Fruit fly (Drosophila melanogaster) whole organism, adult: ENCODE results near the gene Muc18B.

Experiments
- CG11617 ChIP-seq: fragments of 200-800 bp; sonication (Bioruptor generic); optimal IDR thresholded peaks from 2 replicates; lab custom pipeline; 2017; ENCODE audit warnings: mild to moderate bottlenecking, missing biosample characterization, missing genetic modification reagents, missing genetic modification characterization
- CG12768 ChIP-seq: fragments of 200-800 bp; sonication (Bioruptor generic); optimal IDR thresholded peaks from 2 replicates; lab custom pipeline; 2017; ENCODE audit warnings: missing biosample characterization, missing genetic modification characterization, mild to moderate bottlenecking, moderate library complexity, missing genetic modification reagents
- CG14711 ChIP-seq: fragments of 200-800 bp; sonication (Bioruptor generic); optimal IDR thresholded peaks from 2 replicates; lab custom pipeline; 2018; ENCODE audit warnings: missing biosample characterization, mild to moderate bottlenecking, missing genetic modification characterization, moderate library complexity
- CG1620 ChIP-seq: fragments of 200-800 bp; sonication (Bioruptor generic); optimal IDR thresholded peaks from 2 replicates; lab custom pipeline; 2016; ENCODE audit warnings: missing biosample characterization, missing genetic modification characterization
- CG33017 ChIP-seq: fragments of 200-800 bp; sonication (Bioruptor generic); optimal IDR thresholded peaks from 2 replicates; lab custom pipeline; 2018; ENCODE audit warnings: missing biosample characterization, mild to moderate bottlenecking, missing genetic modification characterization, moderate library complexity
- CG5204 ChIP-seq: fragments of 200-800 bp; sonication (Bioruptor generic); optimal IDR thresholded peaks from 2 replicates; lab custom pipeline; 2016; ENCODE audit warnings: missing biosample characterization, missing genetic modification characterization
- CG7045 ChIP-seq: fragments of 200-800 bp; sonication (Bioruptor generic); optimal IDR thresholded peaks from 2 replicates; lab custom pipeline; 2017; ENCODE audit warnings: missing biosample characterization, mild to moderate bottlenecking, missing genetic modification characterization
- CG7101 ChIP-seq: fragments of 200-800 bp; sonication (Bioruptor generic); optimal IDR thresholded peaks from 2 replicates; lab custom pipeline; 2018; ENCODE audit warnings: missing biosample characterization, mild to moderate bottlenecking, missing genetic modification characterization, moderate library complexity
- Clk ChIP-seq: fragments of 200-800 bp; sonication (Bioruptor generic); optimal IDR thresholded peaks from 2 replicates; lab custom pipeline; 2017; ENCODE audit warnings: missing biosample characterization, missing genetic modification characterization
- Crg-1 ChIP-seq: fragments of 200-800 bp; sonication (Bioruptor generic); optimal IDR thresholded peaks from 2 replicates; lab custom pipeline; 2016; ENCODE audit warnings: missing biosample characterization, missing genetic modification characterization
- Hr96 ChIP-seq: fragments of 200-800 bp; sonication (Bioruptor generic); optimal IDR thresholded peaks from 2 replicates; lab custom pipeline; 2016; ENCODE audit warnings: missing biosample characterization, missing genetic modification characterization
- Mnt ChIP-seq: fragments of 200-800 bp; sonication (Bioruptor generic); optimal IDR thresholded peaks from 2 replicates; lab custom pipeline; 2016; ENCODE audit warnings: missing biosample characterization, mild to moderate bottlenecking, missing genetic modification characterization
- bab1 ChIP-seq: fragments of 200-800 bp; sonication (Bioruptor generic); optimal IDR thresholded peaks from 3 replicates; lab custom pipeline; 2019; ENCODE audit warnings: missing biosample characterization, mild to moderate bottlenecking, missing genetic modification characterization, moderate library complexity
- cic ChIP-seq: fragments of 200-800 bp; sonication (Bioruptor generic); optimal IDR thresholded peaks from 2 replicates; lab custom pipeline; 2017; ENCODE audit warnings: missing biosample characterization, mild to moderate bottlenecking, missing genetic modification characterization, moderate library complexity
- cnc ChIP-seq, 2 experiments: fragments of >200 bp; optimal IDR thresholded peaks; 2 replicates each; lab custom pipeline; 2017
- kay ChIP-seq: fragments of 200-800 bp; sonication (Bioruptor generic); peaks from one replicate; lab custom pipeline; 2016; ENCODE audit warnings: missing biosample characterization, missing genetic modification characterization, borderline replicate concordance
- ovo ChIP-seq: fragments of 200-800 bp; sonication (Bioruptor generic); optimal IDR thresholded peaks from 2 replicates; lab custom pipeline; 2016; ENCODE audit warnings: missing biosample characterization, missing genetic modification characterization
- pad ChIP-seq: fragments of 200-800 bp; sonication (Bioruptor generic); optimal IDR thresholded peaks from 3 replicates; lab custom pipeline; 2017; ENCODE audit warnings: missing biosample characterization, missing genetic modification characterization, mild to moderate bottlenecking, moderate library complexity, missing genetic modification reagents
- tj ChIP-seq: fragments of 200-800 bp; sonication (Bioruptor generic); optimal IDR thresholded peaks from 3 replicates; lab custom pipeline; 2017; ENCODE audit warnings: missing biosample characterization, mild to moderate bottlenecking, missing genetic modification characterization, moderate library complexity
- toe ChIP-seq: fragments of 200-800 bp; sonication (Bioruptor generic); optimal IDR thresholded peaks from 2 replicates; lab custom pipeline; 2016; ENCODE audit warnings: missing biosample characterization, missing genetic modification characterization

The Muc18B gene

DNA sequence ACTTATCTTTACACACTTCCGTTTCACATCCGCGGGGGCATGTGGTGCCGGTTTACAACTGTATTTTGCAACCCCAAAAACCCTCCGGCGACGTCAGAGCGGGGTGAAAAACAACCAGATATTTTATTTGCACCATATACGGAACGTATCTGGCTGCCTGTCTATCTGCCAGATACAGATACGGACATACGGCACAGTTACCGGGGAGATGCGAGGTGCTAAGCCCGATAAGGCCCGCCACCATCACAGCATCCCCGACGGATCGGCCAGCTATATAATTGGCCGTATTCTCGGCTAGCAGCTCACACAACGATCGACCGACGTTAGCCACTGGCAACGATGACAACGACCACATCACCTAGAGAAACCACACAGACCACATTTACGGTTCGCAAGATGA, 2.4 kb upstream of the Muc18B start, which contains the start of gene Mur18B:
TSS of gene Mur18B (plus strand) at position 301 of the 400 bp plus-strand sequence.
- TF ChIP-seq toe (GFP tag; lab: Kevin White, UChicago) (no peak), CG1620 (GFP tag; lab: Kevin White, UChicago) (no peak), Mnt (GFP tag; lab: Kevin White, UChicago) (no peak), CG5204 (GFP tag; lab: Kevin White, UChicago) (no peak), kay (GFP tag; lab: Kevin White, UChicago) (no peak), Hr96 (no peak), CG7045 (GFP tag; lab: Kevin White, UChicago) (no peak), bab1 (GFP tag; lab: Kevin White, UChicago) (no peak), Crg-1 (GFP tag; lab: Kevin White, UChicago) (no peak), CG7101 (no peak)

DNA sequence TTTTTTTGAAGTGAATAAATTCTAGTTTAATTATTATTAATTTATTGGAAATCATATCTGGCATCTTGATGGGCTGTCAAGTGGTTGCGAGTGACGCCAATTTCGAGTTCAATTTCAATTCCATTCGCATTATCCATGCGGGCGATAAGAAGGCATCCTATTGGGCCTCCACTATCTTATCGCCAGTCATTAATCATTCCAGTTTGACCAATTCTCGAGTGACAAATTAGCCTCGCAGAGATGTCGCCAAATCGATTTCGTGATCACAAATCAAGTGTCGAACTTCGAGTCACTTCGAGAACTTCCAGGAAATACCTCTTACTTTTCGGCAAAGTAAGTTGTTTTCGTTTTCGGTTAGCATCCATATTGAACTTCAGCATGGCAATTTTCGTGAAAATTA, 1.4 kb downstream of the Muc18B start:
- no peak for TF ChIP-seq Mnt (GFP tag; lab: Kevin White, UChicago)
- TF ChIP-seq CG12768 (GFP tag; lab: Kevin White, UChicago), result no peak
- TF ChIP-seq kay (GFP tag; lab: Kevin White, UChicago), result no peak
- TF ChIP-seq ovo (GFP tag; lab: Kevin White, UChicago), result no peak
- TF ChIP-seq CG1620 (GFP tag; lab: Kevin White, UChicago), result no peak
- TF ChIP-seq bab1 (GFP tag; lab: Kevin White, UChicago), result no peak
- no peak for TF ChIP-seq CG7101
- TF ChIP-seq cnc (optimal IDR thresholded peaks at IDR 0.05; lab: Kevin White, UChicago), result no peak
- TF ChIP-seq CG7045 (GFP tag; lab: Kevin White, UChicago), result no peak
- no peak for TF ChIP-seq cic (GFP tag; lab: Kevin White, UChicago)
- no peak for TF ChIP-seq tj (GFP tag; lab: Kevin White, UChicago)
- no peak for TF ChIP-seq Clk (GFP tag; lab: Kevin White, UChicago)
- TF ChIP-seq toe (GFP tag; lab: Kevin White, UChicago), result no peak
- no peak for TF ChIP-seq CG11617 (GFP tag; lab: Kevin White, UChicago)
- TF ChIP-seq Hr96, result no peak
- TF ChIP-seq CG33017 (tag; lab: Kevin White, UChicago), result no peak
- no peak for TF ChIP-seq CG5204 (GFP tag; lab: Kevin White, UChicago)
- no peak for TF ChIP-seq CG14711 (tag; lab: Kevin White, UChicago)
- TF ChIP-seq pad (GFP tag; lab: Kevin White, UChicago), result no peak

DNA sequence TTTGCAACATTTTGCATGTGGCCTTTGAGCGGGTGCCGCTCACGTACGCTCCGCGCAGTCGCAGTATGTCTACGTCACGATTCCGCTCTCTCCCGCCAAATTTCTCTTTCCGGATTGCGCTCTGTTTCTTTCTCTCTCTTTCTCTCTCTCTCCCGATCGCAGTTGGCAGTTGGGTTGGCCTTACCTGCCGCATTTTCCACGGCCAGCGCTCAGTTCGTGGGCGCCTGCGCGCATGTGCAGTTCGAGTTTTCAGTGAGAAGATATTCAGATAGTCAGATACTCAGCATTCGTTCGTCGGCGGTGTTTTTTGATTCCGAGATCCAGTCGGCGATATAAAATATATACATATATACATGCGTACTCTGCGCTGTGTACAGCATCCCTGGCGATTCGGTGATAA, 5.1 kb downstream of the Muc18B start, which contains the start of gene CG7884:
TSS of gene CG7884 (plus strand) at position 208 of the 400 bp plus-strand sequence.
- no peak for TF ChIP-seq CG14711 (tag; lab: Kevin White, UChicago)
- no peak for TF ChIP-seq bab1 (GFP tag; lab: Kevin White, UChicago)
- no peak for TF ChIP-seq tj (GFP tag; lab: Kevin White, UChicago)

DNA sequence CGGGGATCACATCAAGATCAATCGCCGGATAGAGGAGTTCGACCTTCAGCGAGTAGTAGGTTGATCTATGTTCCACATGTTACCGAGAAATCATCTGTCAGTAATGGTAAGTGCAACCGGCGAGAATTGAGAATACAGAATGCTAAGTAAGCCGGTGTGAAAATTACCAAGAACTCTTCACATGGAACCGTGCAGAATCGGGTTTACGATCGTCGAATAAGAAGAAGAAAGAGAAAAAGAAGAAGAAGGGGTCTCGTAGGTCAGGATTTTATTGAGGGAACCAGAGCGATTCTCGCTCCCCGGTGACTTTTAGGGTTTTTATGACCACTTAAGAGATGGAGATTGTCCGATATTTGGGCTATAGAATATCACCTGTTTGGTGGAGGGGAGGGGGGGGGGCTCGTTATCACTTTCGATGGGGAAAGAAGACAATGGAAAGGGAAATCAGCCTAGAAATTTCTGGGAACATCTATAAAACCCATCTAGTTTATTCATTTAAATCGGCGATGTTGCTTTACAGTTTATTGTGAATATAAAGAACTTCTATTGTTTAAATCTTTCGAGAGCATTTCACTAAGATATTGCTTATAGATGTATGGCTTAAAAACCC, 5.8 kb downstream of the Muc18B start:
- TF ChIP-seq kay (GFP tag; lab: Kevin White, UChicago) (no peak), CG7101 (no peak), CG7045 (GFP tag; lab: Kevin White, UChicago) (no peak), CG12768 (GFP tag; lab: Kevin White, UChicago) (no peak), bab1 (GFP tag; lab: Kevin White, UChicago) (no peak), cnc (optimal IDR thresholded peaks at IDR 0.05; lab: Kevin White, UChicago) (no peak), CG33017 (tag; lab: Kevin White, UChicago) (no peak), cic (GFP tag; lab: Kevin White, UChicago) (no peak), pad (GFP tag; lab: Kevin White, UChicago) (no peak), tj (GFP tag; lab: Kevin White, UChicago) (no peak), Crg-1 (GFP tag; lab: Kevin White, UChicago) (no peak), toe (GFP tag; lab: Kevin White, UChicago) (no peak), CG5204 (GFP tag; lab: Kevin White, UChicago) (no peak), Hr96 (no peak), CG11617 (GFP tag; lab: Kevin White, UChicago) (no peak)

DNA sequence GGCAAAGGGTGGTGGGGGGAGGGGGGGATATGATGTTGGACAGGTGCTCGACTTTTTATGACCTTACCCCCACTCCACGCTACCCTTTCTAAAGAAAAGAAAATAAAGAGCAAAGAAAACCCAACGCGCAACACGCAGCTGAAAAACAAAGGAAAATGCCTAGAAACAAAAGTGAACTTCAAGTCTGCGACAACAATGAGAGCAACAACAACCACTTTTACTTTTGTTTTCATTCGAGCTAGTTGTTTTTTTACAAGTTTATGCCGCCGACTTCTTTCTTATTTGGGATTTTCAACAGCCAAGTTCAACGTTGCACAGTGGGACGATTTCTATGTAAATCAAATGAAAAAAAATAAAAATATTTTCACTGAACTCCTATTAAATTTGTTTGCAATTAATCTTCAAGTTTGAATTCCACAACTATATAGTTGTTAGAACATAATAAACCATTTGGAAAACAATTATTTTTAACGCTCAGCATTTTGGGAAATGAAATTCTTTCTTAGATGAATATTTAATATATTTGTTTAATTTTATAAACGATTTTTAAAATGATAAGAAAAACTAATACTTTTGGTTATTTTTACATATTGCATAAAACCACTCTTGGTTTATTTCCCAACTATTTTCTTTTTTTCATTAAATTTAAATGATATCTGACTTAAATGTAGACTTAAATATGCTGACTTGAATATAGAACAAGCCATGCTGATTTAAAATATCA, 9.4 kb downstream of the Muc18B start:
- no peak for TF ChIP-seq Crg-1 (GFP tag; lab: Kevin White, UChicago)
- no peak for TF ChIP-seq tj (GFP tag; lab: Kevin White, UChicago)

DNA sequence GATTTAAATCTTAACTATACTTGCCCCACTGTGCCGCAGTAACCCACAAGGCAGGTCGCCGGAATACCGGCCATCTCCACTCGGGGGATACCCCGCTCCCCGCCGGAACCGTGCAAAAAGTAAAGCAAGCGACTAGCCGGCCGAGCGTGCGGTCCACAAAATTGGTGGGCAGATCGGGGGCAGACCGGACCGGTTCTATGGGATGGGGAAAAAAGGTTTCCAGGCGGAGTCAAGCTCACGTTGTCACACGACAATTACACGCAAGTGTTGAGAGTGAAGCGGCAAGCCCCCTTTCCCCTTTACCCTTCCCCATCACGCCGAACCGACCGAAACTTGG, 10.0 kb downstream of the Muc18B start:
- TF ChIP-seq tj (GFP tag; lab: Kevin White, UChicago) (no peak), cnc (optimal IDR thresholded peaks at IDR 0.05; lab: Kevin White, UChicago) (no peak), CG1620 (GFP tag; lab: Kevin White, UChicago) (no peak), Crg-1 (GFP tag; lab: Kevin White, UChicago) (no peak), CG33017 (tag; lab: Kevin White, UChicago) (no peak), CG14711 (tag; lab: Kevin White, UChicago) (no peak)
